Worm (Caenorhabditis elegans): Measurements from ENCODE around the gene mrpl-35.

The mrpl-35 gene

ce11 chrIII:3529744-3530208 lies 19.7 kb downstream of the mrpl-35 start, which contains the start of gene pitp-1 (continued):
- no peak for TF ChIP-seq snpc-1.2 (GFP tag; IDR thresholded peaks at IDR 0.05)
- TF ChIP-seq dve-1 (tag; optimal IDR thresholded peaks at IDR 0.05; ENCODE audit: insufficient read depth): peak; percentile 57
- no peak for TF ChIP-seq ZK546.5 (tag; optimal IDR thresholded peaks at IDR 0.05)
- TF ChIP-seq gei-8 (GFP tag; optimal IDR thresholded peaks at IDR 0.05): no peak
- peak; percentile 8 for TF ChIP-seq mep-1 (tag; optimal IDR thresholded peaks at IDR 0.05)
- TF ChIP-seq skn-1 (tag; optimal IDR thresholded peaks at IDR 0.05): no peak

ce11 chrIII:3532035-3532434 lies 22.0 kb downstream of the mrpl-35 start:
- TF ChIP-seq F26F4.8 (GFP tag; conservative IDR thresholded peaks at IDR 0.05) (no peak), lin-13 (GFP tag; optimal IDR thresholded peaks at IDR 0.05) (peak; percentile 18), madf-9 (GFP tag; conservative IDR thresholded peaks at IDR 0.05) (0 out of 2 replicates have a peak, but pooled peaks have one; percentile 12), dve-1 (tag; optimal IDR thresholded peaks at IDR 0.05; ENCODE audit: insufficient read depth) (peak; percentile 25), lsy-2 (tag; optimal IDR thresholded peaks at IDR 0.05) (peak; percentile 57 to 62), aha-1 (tag) (peak; percentile 65), daf-16 (GFP tag; optimal IDR thresholded peaks at IDR 0.05) (no peak), daf-16 (tag; optimal IDR thresholded peaks at IDR 0.05) (peak; percentile 17), duxl-1 (tag; optimal IDR thresholded peaks at IDR 0.05; ENCODE audit: poor library complexity) (no peak), mes-2 (tag; optimal IDR thresholded peaks at IDR 0.05; ENCODE audit: poor library complexity, severe bottlenecking) (peak; percentile 53), lin-38 (GFP tag; IDR thresholded peaks at IDR 0.05) (peak; percentile 32), nhr-28 (tag; optimal IDR thresholded peaks at IDR 0.05) (peak; percentile 53), egl-27 (tag; optimal IDR thresholded peaks at IDR 0.05) (no peak), ceh-28 (tag; optimal IDR thresholded peaks at IDR 0.05) (peak; percentile 36), hlh-11 (tag; optimal IDR thresholded peaks at IDR 0.05) (peak; percentile 51), hlh-30 (tag; optimal IDR thresholded peaks at IDR 0.05; ENCODE audit: insufficient read depth) (peak; percentile 77), vab-7 (GFP tag; IDR thresholded peaks at IDR 0.05) (no peak), ctbp-1 (GFP tag; IDR thresholded peaks at IDR 0.05) (0 out of 2 replicates have a peak, but pooled peaks have one; percentile 44), dmd-8 (GFP tag; IDR thresholded peaks at IDR 0.05) (no peak), zag-1 (tag; optimal IDR thresholded peaks at IDR 0.05) (no peak), F37D6.2 (tag; optimal IDR thresholded peaks at IDR 0.05) (peak; percentile 15), hmg-1.1 (GFP tag; IDR thresholded peaks at IDR 0.05) (peak; percentile 75), mep-1 (tag; optimal IDR thresholded peaks at IDR 0.05) (peak; percentile 71), dpl-1 (GFP tag; optimal IDR thresholded peaks at IDR 0.05) (peak; percentile 31), unc-62 (GFP tag; optimal IDR thresholded peaks at IDR 0.05 in 1 of 2) (peak in 1 of 2 experiments; percentile 63), unc-62 (tag; optimal IDR thresholded peaks at IDR 0.05) (no peak), dmd-6 (GFP tag; IDR thresholded peaks at IDR 0.05) (peak; percentile 38; the same call in 1 of the 2 replicates), fkh-10 (GFP tag; optimal IDR thresholded peaks at IDR 0.05) (no peak), rbr-2 (tag; optimal IDR thresholded peaks at IDR 0.05) (peak; percentile 71), R02D3.7 (tag; optimal IDR thresholded peaks at IDR 0.05) (no peak), nhr-77 (tag; optimal IDR thresholded peaks at IDR 0.05) (no peak), pqm-1 (tag; optimal IDR thresholded peaks at IDR 0.05) (no peak), snpc-1.2 (GFP tag; IDR thresholded peaks at IDR 0.05) (no peak), F49E8.2 (tag; optimal IDR thresholded peaks at IDR 0.05; ENCODE audit: borderline replicate concordance) (no peak), pha-4 (GFP tag; IDR thresholded peaks at IDR 0.05) (no peak), pha-4 (tag; optimal IDR thresholded peaks at IDR 0.05) (no peak), nhr-10 (tag; optimal IDR thresholded peaks at IDR 0.05) (no peak)

ce11 chrIII:3534185-3534584 lies 24.1 kb downstream of the mrpl-35 start:
- TF ChIP-seq ctbp-1 (GFP tag; IDR thresholded peaks at IDR 0.05) (no peak), ces-1 (GFP tag; optimal IDR thresholded peaks at IDR 0.05) (no peak), lin-38 (GFP tag; IDR thresholded peaks at IDR 0.05) (peak; percentile 23; the same call in 1 of the 2 replicates)
